Worm (Caenorhabditis elegans) whole organism, L1 larva: ENCODE data around the gene lips-1.
A peak's percentile ranks its signal among the peaks of the same experiment; 100 is the strongest.

Experiments used
- C04F5.9 ChIP-seq: sonication (generic microtip); optimal IDR thresholded peaks from 2 replicates; lab custom pipeline; 2016; ENCODE audit warnings: missing genetic modification characterization, missing compliant biosample characterization
- C16A3.4 ChIP-seq: fragments of 150-350 bp; optimal IDR thresholded peaks from 2 replicates; lab custom pipeline; 2014; ENCODE audit warnings: missing biosample characterization, missing genetic modification characterization
- C34B4.2 ChIP-seq: sonication (generic microtip); optimal IDR thresholded peaks from 2 replicates; lab custom pipeline; 2017; ENCODE audit warnings: mild to moderate bottlenecking, missing genetic modification characterization, missing compliant biosample characterization
- F16B12.6 ChIP-seq: fragments of 150-350 bp; optimal IDR thresholded peaks from 2 replicates; lab custom pipeline; 2014; ENCODE audit warnings: missing biosample characterization, missing genetic modification characterization
- Y116A8C.19 ChIP-seq: sonication (generic microtip); optimal IDR thresholded peaks from 2 replicates; lab custom pipeline; 2016; ENCODE audit warnings: missing compliant biosample characterization, missing genetic modification characterization, borderline replicate concordance
- ama-1 ChIP-seq: fragments of 150-350 bp; optimal IDR thresholded peaks from 2 replicates; lab custom pipeline; 2014
- ceh-63 ChIP-seq: fragments of 200-800 bp; sonication (Bioruptor generic); optimal IDR thresholded peaks from 2 replicates; lab custom pipeline; 2018; ENCODE audit warnings: mild to moderate bottlenecking, missing genetic modification characterization, missing compliant biosample characterization
- ceh-88 ChIP-seq: fragments of 200-800 bp; sonication (Bioruptor generic); IDR thresholded peaks from 2 replicates; pipeline ENCODE4 v1.3.6; 2022; ENCODE audit warnings: missing genetic modification characterization, missing compliant biosample characterization
- ceh-90 ChIP-seq: sonication (generic microtip); optimal IDR thresholded peaks from 2 replicates; lab custom pipeline; 2016; ENCODE audit warnings: missing genetic modification characterization, missing compliant biosample characterization
- ces-1 ChIP-seq: fragments of 150-350 bp; optimal IDR thresholded peaks from 2 replicates; lab custom pipeline; 2014; ENCODE audit warnings: missing biosample characterization, missing genetic modification reagents, missing genetic modification characterization
- egl-27 ChIP-seq, 2 experiments: fragments of 150-350 bp in 1 of 2; sonication (generic microtip); optimal IDR thresholded peaks; 3 replicates each; lab custom pipeline; 2017 to 2018; ENCODE audit warnings: missing biosample characterization in 2 of 2, missing genetic modification characterization in 2 of 2, missing genetic modification reagents in 2 of 2
- fkh-4 ChIP-seq: sonication (generic microtip); optimal IDR thresholded peaks from 2 replicates; lab custom pipeline; 2016; ENCODE audit warnings: missing compliant biosample characterization, missing genetic modification characterization, borderline replicate concordance
- fkh-8 ChIP-seq: sonication (generic microtip); optimal IDR thresholded peaks from 2 replicates; lab custom pipeline; 2016; ENCODE audit warnings: mild to moderate bottlenecking, missing genetic modification characterization, missing compliant biosample characterization
- grh-1 ChIP-seq: fragments of 200-800 bp; sonication (Bioruptor generic); IDR thresholded peaks from 2 replicates; pipeline ENCODE4 v1.3.6; 2022; ENCODE audit warnings: missing genetic modification reagents, missing genetic modification characterization, missing compliant biosample characterization
- hlh-17 ChIP-seq: fragments of 200-800 bp; sonication (Bioruptor generic); optimal IDR thresholded peaks from 2 replicates; lab custom pipeline; 2018; ENCODE audit warnings: missing genetic modification characterization, mild to moderate bottlenecking, missing compliant biosample characterization, moderate library complexity, borderline replicate concordance
- hlh-4 ChIP-seq: sonication (generic microtip); optimal IDR thresholded peaks from 2 replicates; lab custom pipeline; 2016; ENCODE audit warnings: mild to moderate bottlenecking, missing genetic modification characterization, missing compliant biosample characterization
- hpl-2 ChIP-seq: fragments of 150-350 bp; optimal IDR thresholded peaks from 2 replicates; lab custom pipeline; 2014; ENCODE audit warnings: missing biosample characterization, missing genetic modification reagents, missing genetic modification characterization
- irx-1 ChIP-seq: sonication (generic microtip); optimal IDR thresholded peaks from 2 replicates; lab custom pipeline; 2016; ENCODE audit warnings: missing genetic modification characterization, missing compliant biosample characterization
- isw-1 ChIP-seq: fragments of 200-800 bp; sonication (Bioruptor generic); IDR thresholded peaks from 2 replicates; pipeline ENCODE4 v1.3.6; 2022; ENCODE audit warnings: missing genetic modification characterization, missing compliant biosample characterization
- lin-14 ChIP-seq: fragments of 200-800 bp; sonication (Bioruptor generic); optimal IDR thresholded peaks from 2 replicates; lab custom pipeline; 2018; ENCODE audit warnings: mild to moderate bottlenecking, missing genetic modification characterization, moderate library complexity, missing compliant biosample characterization
- lin-39 ChIP-seq: fragments of 150-350 bp; optimal IDR thresholded peaks from 2 replicates; lab custom pipeline; 2014; ENCODE audit warnings: missing biosample characterization, missing genetic modification reagents, missing genetic modification characterization
- lsy-2 ChIP-seq, 2 experiments: fragments of 150-350 bp; optimal IDR thresholded peaks; 2 replicates each; lab custom pipeline; 2014; ENCODE audit warnings: missing biosample characterization in 2 of 2, missing genetic modification characterization in 2 of 2
- mab-9 ChIP-seq: fragments of 200-800 bp; sonication (Bioruptor generic); IDR thresholded peaks from 2 replicates; pipeline ENCODE4 v1.3.6; 2022; ENCODE audit warnings: missing genetic modification reagents, missing genetic modification characterization, missing compliant biosample characterization
- nhr-20 ChIP-seq: sonication (generic microtip); optimal IDR thresholded peaks from 2 replicates; lab custom pipeline; 2016; ENCODE audit warnings: mild to moderate bottlenecking, missing genetic modification characterization, missing compliant biosample characterization
- nhr-28 ChIP-seq: fragments of 150-350 bp; optimal IDR thresholded peaks from 2 replicates; lab custom pipeline; 2014; ENCODE audit warnings: missing biosample characterization, missing genetic modification characterization
- nhr-47 ChIP-seq: sonication (generic microtip); optimal IDR thresholded peaks from 2 replicates; lab custom pipeline; 2016; ENCODE audit warnings: mild to moderate bottlenecking, missing genetic modification characterization, moderate library complexity, missing compliant biosample characterization
- nhr-71 ChIP-seq: sonication (generic microtip); optimal IDR thresholded peaks from 2 replicates; lab custom pipeline; 2016; ENCODE audit warnings: mild to moderate bottlenecking, missing genetic modification characterization, moderate library complexity, missing compliant biosample characterization
- nhr-85 ChIP-seq: sonication (generic microtip); peaks from one replicate; lab custom pipeline; 2016; ENCODE audit warnings: missing genetic modification characterization, inconsistent platforms, missing compliant biosample characterization
- pqm-1 ChIP-seq: sonication (generic microtip); optimal IDR thresholded peaks from 3 replicates; lab custom pipeline; 2017; ENCODE audit warnings: missing biosample characterization, missing genetic modification characterization
- skn-1 ChIP-seq: fragments of 150-350 bp; optimal IDR thresholded peaks from 2 replicates; lab custom pipeline; 2014; ENCODE audit warnings: missing biosample characterization, missing genetic modification characterization
- sox-4 ChIP-seq: sonication (generic microtip); optimal IDR thresholded peaks from 2 replicates; lab custom pipeline; 2016; ENCODE audit warnings: missing genetic modification characterization, missing compliant biosample characterization
- sptf-1 ChIP-seq: fragments of 150-350 bp; optimal IDR thresholded peaks from 2 replicates; lab custom pipeline; 2014; ENCODE audit warnings: missing biosample characterization, missing genetic modification characterization
- tbx-2 ChIP-seq: sonication (generic microtip); optimal IDR thresholded peaks from 2 replicates; lab custom pipeline; 2016; ENCODE audit warnings: missing genetic modification characterization, missing compliant biosample characterization
- tlp-1 ChIP-seq: fragments of 150-350 bp; optimal IDR thresholded peaks from 2 replicates; lab custom pipeline; 2014; ENCODE audit warnings: missing biosample characterization, missing genetic modification characterization
- unc-30 ChIP-seq: sonication (generic microtip); optimal IDR thresholded peaks from 2 replicates; lab custom pipeline; 2017; ENCODE audit warnings: missing biosample characterization, missing genetic modification characterization
- unc-62 ChIP-seq: fragments of 150-350 bp; optimal IDR thresholded peaks from 2 replicates; lab custom pipeline; 2014; ENCODE audit warnings: missing biosample characterization, missing genetic modification reagents, missing genetic modification characterization
- unc-86 ChIP-seq: sonication (generic microtip); optimal IDR thresholded peaks from 2 replicates; lab custom pipeline; 2016; ENCODE audit warnings: missing genetic modification characterization, missing compliant biosample characterization
- unc-98 ChIP-seq: fragments of 200-800 bp; sonication (Bioruptor generic); IDR thresholded peaks from 2 replicates; pipeline ENCODE4 v1.3.6; 2022; ENCODE audit warnings: missing genetic modification characterization, missing compliant biosample characterization
- vab-15 ChIP-seq: sonication (generic microtip); optimal IDR thresholded peaks from 2 replicates; lab custom pipeline; 2017; ENCODE audit warnings: missing genotype, mild to moderate bottlenecking, missing genetic modification characterization, missing compliant biosample characterization
- xbp-1 ChIP-seq: sonication (generic microtip); optimal IDR thresholded peaks from 2 replicates; lab custom pipeline; 2016; ENCODE audit warnings: missing genetic modification characterization, missing compliant biosample characterization
- zag-1 ChIP-seq: fragments of 150-350 bp; optimal IDR thresholded peaks from 2 replicates; lab custom pipeline; 2014; ENCODE audit warnings: missing biosample characterization, missing genetic modification characterization
- zip-4 ChIP-seq: fragments of 200-800 bp; sonication (Bioruptor generic); optimal IDR thresholded peaks from 2 replicates; lab custom pipeline; 2018; ENCODE audit warnings: mild to moderate bottlenecking, missing genetic modification characterization, moderate library complexity, missing compliant biosample characterization

The lips-1 gene

ce11 chrX:12524514-12524913, 31.9 kb downstream of the lips-1 start (continued):
- TF ChIP-seq xbp-1 (no peak), tlp-1 (no peak), C16A3.4 (tag; lab: Kevin White, UChicago) (no peak), unc-86 (no peak), irx-1 (no peak), lin-14 (GFP tag; lab: Kevin White, UChicago) (no peak), nhr-47 (tag; lab: Kevin White, UChicago) (peak; percentile 54), nhr-71 (tag; lab: Kevin White, UChicago) (peak; percentile 60), Y116A8C.19 (no peak), F16B12.6 (tag; lab: Kevin White, UChicago) (no peak), grh-1 (GFP tag; lab: Robert Waterston, UW) (no peak), vab-15 (tag; lab: Kevin White, UChicago) (no peak), hlh-4 (no peak), zip-4 (GFP tag; lab: Kevin White, UChicago) (no peak), isw-1 (no peak), zag-1 (no peak)
- TF ChIP-seq, all 84 proteins: peak for 8

ce11 chrX:12525359-12525839, 32.8 kb downstream of the lips-1 start, which contains the start of gene scd-1:
Gene scd-1, minus strand, starts transcription at chrX:12525789.
- TF ChIP-seq nhr-20 (tag; lab: Kevin White, UChicago) (no peak), nhr-85 (tag; lab: Kevin White, UChicago) (no peak), ces-1 (GFP tag; lab: Kevin White, UChicago) (no peak), unc-62 (GFP tag; lab: Kevin White, UChicago) (no peak), hlh-17 (no peak), nhr-71 (tag; lab: Kevin White, UChicago) (no peak), pqm-1 (no peak), sptf-1 (tag; lab: Kevin White, UChicago) (no peak), lin-14 (GFP tag; lab: Kevin White, UChicago) (no peak), ceh-90 (tag; lab: Kevin White, UChicago) (no peak)

DNA sequence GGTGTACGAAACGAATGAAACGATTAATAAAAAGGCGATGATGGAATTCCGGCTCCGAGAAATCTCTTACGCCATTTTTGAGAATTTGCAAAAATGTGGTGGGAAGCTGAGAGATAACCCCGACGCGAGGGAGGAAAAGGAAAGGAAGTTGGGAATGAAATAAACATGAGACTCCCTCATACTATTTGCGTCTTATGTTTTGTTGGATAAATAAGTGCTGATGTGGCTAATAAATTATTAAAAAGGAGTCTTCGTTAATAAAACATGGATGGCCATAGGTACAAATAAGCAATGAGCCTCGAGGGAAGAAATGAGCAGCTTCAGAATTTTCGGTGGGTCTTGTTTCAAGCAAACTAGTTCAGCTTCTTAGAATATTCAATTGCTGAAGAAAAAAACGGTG, 39.8 kb downstream of the lips-1 start:
- TF ChIP-seq unc-86, result peak; percentile 91
- TF ChIP-seq C04F5.9 (tag; lab: Kevin White, UChicago), result no peak
- TF ChIP-seq unc-98 (GFP tag; lab: Robert Waterston, UW), result no peak
- TF ChIP-seq unc-30 (tag; lab: Kevin White, UChicago), result no peak
- no peak for TF ChIP-seq fkh-4 (tag; lab: Kevin White, UChicago)
- TF ChIP-seq lsy-2 (tag; optimal IDR thresholded peaks at IDR 0.05; lab: Kevin White, UChicago), result no peak
- TF ChIP-seq fkh-8 (tag; lab: Kevin White, UChicago), result peak; percentile 37
- TF ChIP-seq lin-39, result no peak
- no peak for TF ChIP-seq nhr-85 (tag; lab: Kevin White, UChicago)
- no peak for TF ChIP-seq ama-1 (lab: Kevin White, UChicago)
- no peak for TF ChIP-seq grh-1 (GFP tag; lab: Robert Waterston, UW)
- TF ChIP-seq sox-4, result no peak
- TF ChIP-seq C34B4.2 (tag; lab: Kevin White, UChicago), result no peak
- no peak for TF ChIP-seq egl-27 (tag; optimal IDR thresholded peaks at IDR 0.05; lab: Kevin White, UChicago)
- peak; percentile 8 for TF ChIP-seq tbx-2
- TF ChIP-seq ces-1 (GFP tag; lab: Kevin White, UChicago), result no peak
- TF ChIP-seq nhr-28 (tag; lab: Kevin White, UChicago), result no peak
- TF ChIP-seq hpl-2 (GFP tag; lab: Kevin White, UChicago), result no peak
- peak; percentile 72 for TF ChIP-seq lin-14 (GFP tag; lab: Kevin White, UChicago)
- TF ChIP-seq ceh-88 (GFP tag; lab: Robert Waterston, UW), result no peak
- TF ChIP-seq ceh-63 (GFP tag; lab: Kevin White, UChicago), result no peak
- TF ChIP-seq skn-1 (tag; lab: Kevin White, UChicago), result no peak
- TF ChIP-seq mab-9 (GFP tag; lab: Robert Waterston, UW), result no peak
